Worm (Caenorhabditis elegans): ENCODE results near the gene ZK816.1.

ZK816.1 gene

DNA sequence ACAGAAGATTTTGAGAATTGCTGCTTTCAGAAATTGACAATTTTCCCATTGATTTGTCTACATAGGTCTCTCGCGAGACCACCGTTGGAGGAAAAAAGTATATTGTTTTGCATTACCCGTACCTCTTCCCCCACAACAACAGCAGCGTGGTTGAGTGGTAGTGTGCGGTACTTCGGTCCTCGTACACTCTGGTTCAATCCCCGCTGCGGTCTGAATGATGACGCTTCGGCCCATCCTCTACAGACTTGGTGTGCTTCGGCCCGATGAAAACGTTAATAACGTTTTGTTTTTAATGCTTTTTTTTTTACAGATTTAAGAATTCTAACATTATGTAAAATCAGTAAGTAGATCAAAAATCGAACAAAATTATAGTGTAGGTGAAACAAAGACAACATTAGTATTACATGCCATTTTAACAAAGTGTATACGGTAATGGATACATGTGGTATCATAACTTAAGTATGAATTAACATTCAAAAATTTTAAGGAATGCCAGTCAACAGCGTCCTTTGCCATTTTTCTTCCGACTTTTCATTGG is 3.5 kb upstream of the ZK816.1 start, which contains the start of gene ZK816.3 (continued):
- TF ChIP-seq egrh-3 (GFP tag; IDR thresholded peaks at IDR 0.05) (0 out of 2 replicates have a peak, but pooled peaks have one; percentile 7), snpc-3.4 (tag; optimal IDR thresholded peaks at IDR 0.05) (peak; percentile 3), T26A5.8 (tag; optimal IDR thresholded peaks at IDR 0.05) (no peak), ets-4 (GFP tag; optimal IDR thresholded peaks at IDR 0.05) (no peak), ztf-6 (GFP tag; IDR thresholded peaks at IDR 0.05) (no peak), akir-1 (GFP tag; optimal IDR thresholded peaks at IDR 0.05) (peak; percentile 45), lir-1 (GFP tag; conservative IDR thresholded peaks at IDR 0.05) (no peak), Y53G8AR.9 (GFP tag; conservative IDR thresholded peaks at IDR 0.05) (0 out of 2 replicates have a peak, but pooled peaks have one; percentile 27), F22D6.2 (tag; optimal IDR thresholded peaks at IDR 0.05) (no peak), K11D2.4 (GFP tag; IDR thresholded peaks at IDR 0.05) (no peak), B0261.1 (tag; optimal IDR thresholded peaks at IDR 0.05) (peak; percentile 64), nhr-120 (GFP tag; IDR thresholded peaks at IDR 0.05) (0 out of 2 replicates have a peak, but pooled peaks have one; percentile 17), rcor-1 (GFP tag; IDR thresholded peaks at IDR 0.05) (peak; percentile 69), him-1 (tag; optimal IDR thresholded peaks at IDR 0.05) (peak; percentile 78), F57C9.4 (tag; optimal IDR thresholded peaks at IDR 0.05) (no peak), D2030.7 (GFP tag; IDR thresholded peaks at IDR 0.05) (peak; percentile 71), attf-5 (GFP tag; optimal IDR thresholded peaks at IDR 0.05) (no peak), Y67H2A.10 (GFP tag; conservative IDR thresholded peaks at IDR 0.05) (no peak), lin-40 (tag; optimal IDR thresholded peaks at IDR 0.05) (no peak), ceh-40 (GFP tag; IDR thresholded peaks at IDR 0.05) (peak; percentile 33; the same call in 1 of the 2 replicates), sptf-2 (GFP tag; optimal IDR thresholded peaks at IDR 0.05) (no peak), T07F8.4 (tag; optimal IDR thresholded peaks at IDR 0.05) (no peak), Y79H2A.3 (GFP tag; conservative IDR thresholded peaks at IDR 0.05) (no peak), C17E4.6 (GFP tag; IDR thresholded peaks at IDR 0.05) (no peak), rpc-1 (optimal IDR thresholded peaks at IDR 0.05) (peak; percentile 77), rpc-1 (tag; optimal IDR thresholded peaks at IDR 0.05) (peak; percentile 85), attf-6 (GFP tag; IDR thresholded peaks at IDR 0.05) (no peak), mxl-1 (tag; optimal IDR thresholded peaks at IDR 0.05) (peak; percentile 2), sdz-38 (tag; optimal IDR thresholded peaks at IDR 0.05) (no peak), let-607 (tag; optimal IDR thresholded peaks at IDR 0.05) (no peak), rec-8 (tag; optimal IDR thresholded peaks at IDR 0.05) (peak; percentile 21 to 63), B0019.2 (GFP tag; conservative IDR thresholded peaks at IDR 0.05) (no peak), K12H6.12 (tag; optimal IDR thresholded peaks at IDR 0.05) (no peak), dpl-1 (GFP tag; optimal IDR thresholded peaks at IDR 0.05) (no peak), F37B4.10 (GFP tag; IDR thresholded peaks at IDR 0.05) (no peak), gei-17 (GFP tag; optimal IDR thresholded peaks at IDR 0.05) (no peak), ekl-4 (GFP tag; IDR thresholded peaks at IDR 0.05) (no peak), hlh-26 (GFP tag; conservative IDR thresholded peaks at IDR 0.05) (no peak), aptf-2 (GFP tag; conservative IDR thresholded peaks at IDR 0.05) (no peak), madf-8 (GFP tag; conservative IDR thresholded peaks at IDR 0.05) (no peak), attf-3 (GFP tag; conservative IDR thresholded peaks at IDR 0.05) (no peak; the same call in 1 of the 2 replicates), F55B11.4 (tag; optimal IDR thresholded peaks at IDR 0.05; ENCODE audit: borderline replicate concordance, insufficient read depth) (no peak), hlh-12 (tag; optimal IDR thresholded peaks at IDR 0.05) (no peak), B0035.1 (tag; optimal IDR thresholded peaks at IDR 0.05) (no peak), chd-7 (tag; optimal IDR thresholded peaks at IDR 0.05) (no peak), F39B2.1 (GFP tag; IDR thresholded peaks at IDR 0.05) (no peak), fkh-3 (tag; optimal IDR thresholded peaks at IDR 0.05) (no peak), B0336.3 (GFP tag; IDR thresholded peaks at IDR 0.05) (no peak), tbx-9 (tag; optimal IDR thresholded peaks at IDR 0.05; ENCODE audit: borderline replicate concordance) (no peak)
